Worm (Caenorhabditis elegans) whole organism, L2 larva: ENCODE measurements around the gene M02F4.2.

ENCODE experiments used
- aly-2 ChIP-seq: fragments of 150-350 bp; optimal IDR thresholded peaks from 2 replicates; lab custom pipeline; 2014; ENCODE audit warnings: missing biosample characterization, missing genetic modification characterization
- ama-1 ChIP-seq: fragments of 150-350 bp; optimal IDR thresholded peaks from 2 replicates; lab custom pipeline; 2018; ENCODE audit warnings: inconsistent platforms
- elt-3 ChIP-seq: sonication (generic microtip); optimal IDR thresholded peaks from 2 replicates; lab custom pipeline; 2017; ENCODE audit warnings: missing biosample characterization, missing genetic modification characterization
- lin-11 ChIP-seq: fragments of 150-350 bp; sonication (generic microtip); optimal IDR thresholded peaks from 2 replicates; lab custom pipeline; 2014; ENCODE audit warnings: missing biosample characterization, missing genetic modification characterization, inconsistent platforms, mixed read lengths
- nhr-10 ChIP-seq: sonication (generic microtip); optimal IDR thresholded peaks from 2 replicates; lab custom pipeline; 2017; ENCODE audit warnings: missing biosample characterization, missing genetic modification characterization
- nhr-23 ChIP-seq: fragments of 150-350 bp; optimal IDR thresholded peaks from 2 replicates; lab custom pipeline; 2014; ENCODE audit warnings: missing biosample characterization, missing genetic modification reagents, missing genetic modification characterization
- nhr-237 ChIP-seq: fragments of 150-350 bp; optimal IDR thresholded peaks from 2 replicates; lab custom pipeline; 2014; ENCODE audit warnings: missing biosample characterization, missing genetic modification characterization
- nhr-25 ChIP-seq: fragments of 150-350 bp; sonication (generic microtip); optimal IDR thresholded peaks from 3 replicates; lab custom pipeline; 2014; ENCODE audit warnings: missing biosample characterization, missing genetic modification characterization
- sma-3 ChIP-seq: sonication (generic microtip); optimal IDR thresholded peaks from 2 replicates; lab custom pipeline; 2016; ENCODE audit warnings: missing genetic modification reagents, missing genetic modification characterization, missing compliant biosample characterization
- unc-55 ChIP-seq: fragments of 150-350 bp; sonication (generic microtip); optimal IDR thresholded peaks from 3 replicates; lab custom pipeline; 2014; ENCODE audit warnings: missing biosample characterization, missing genetic modification reagents, missing genetic modification characterization
- unc-62 ChIP-seq: fragments of 150-350 bp; optimal IDR thresholded peaks from 2 replicates; lab custom pipeline; 2014; ENCODE audit warnings: missing biosample characterization, missing genetic modification reagents, missing genetic modification characterization

DNA sequence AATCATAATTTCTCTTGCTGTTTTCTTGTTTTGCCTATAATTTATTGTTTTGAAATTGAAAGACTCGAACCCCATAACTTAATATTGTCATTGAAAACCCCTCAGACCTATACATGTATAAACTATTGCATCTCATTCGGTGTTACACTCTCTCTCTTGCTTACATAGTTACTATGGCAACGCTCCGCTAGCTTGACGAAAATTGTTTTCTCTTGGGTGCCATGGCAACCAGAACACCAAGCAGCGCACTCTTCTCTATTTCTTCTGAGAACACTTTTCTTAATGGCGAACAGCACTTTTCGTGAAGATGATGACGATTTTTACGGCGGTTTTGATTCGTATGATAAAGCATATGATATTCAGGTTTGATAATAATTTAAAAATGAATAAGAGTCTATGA is 50.1 kb downstream of the M02F4.2 start, which contains the start of gene osm-5:
- no peak for TF ChIP-seq nhr-25
- no peak for TF ChIP-seq lin-11
- TF ChIP-seq ama-1 (lab: Kevin White, UChicago), result no peak
- no peak for TF ChIP-seq sma-3
- TF ChIP-seq unc-55 (GFP tag; lab: Kevin White, UChicago), result no peak
- TF ChIP-seq nhr-10 (tag; lab: Kevin White, UChicago), result no peak
- TF ChIP-seq aly-2, result no peak
- TF ChIP-seq unc-62, result no peak
- TF ChIP-seq nhr-237 (tag; lab: Kevin White, UChicago), result no peak
- TF ChIP-seq elt-3 (tag; lab: Kevin White, UChicago), result no peak
- TF ChIP-seq nhr-23, result no peak
